Worm (Caenorhabditis elegans) whole organism, late embryonic: Measurements from ENCODE around the gene Y41D4A.3.

Experiments
- T23F11.4 ChIP-seq: fragments of 200-800 bp; sonication (Bioruptor generic); optimal IDR thresholded peaks from 2 replicates; lab custom pipeline; 2018; ENCODE audit warnings: mild to moderate bottlenecking, missing genetic modification characterization, missing compliant biosample characterization
- ama-1 ChIP-seq: fragments of 150-350 bp; optimal IDR thresholded peaks from 2 replicates; lab custom pipeline; 2014
- ceh-2 ChIP-seq: sonication (generic microtip); optimal IDR thresholded peaks from 2 replicates; lab custom pipeline; 2016; ENCODE audit warnings: missing genotype, missing genetic modification characterization, missing compliant biosample characterization
- elt-2 ChIP-seq: sonication (generic microtip); optimal IDR thresholded peaks from 2 replicates; lab custom pipeline; 2016; ENCODE audit warnings: missing genetic modification reagents, missing genetic modification characterization, missing compliant biosample characterization
- fkh-10 ChIP-seq: fragments of 150-350 bp; optimal IDR thresholded peaks from 2 replicates; lab custom pipeline; 2014; ENCODE audit warnings: missing biosample characterization, missing genetic modification reagents, missing genetic modification characterization
- hlh-13 ChIP-seq: fragments of 200-800 bp; sonication (Bioruptor generic); optimal IDR thresholded peaks from 2 replicates; lab custom pipeline; 2018; ENCODE audit warnings: mild to moderate bottlenecking, missing genetic modification characterization, missing compliant biosample characterization
- lin-11 ChIP-seq: fragments of 200-800 bp; sonication (Bioruptor generic); optimal IDR thresholded peaks from 2 replicates; lab custom pipeline; 2018; ENCODE audit warnings: mild to moderate bottlenecking, missing genetic modification characterization, missing compliant biosample characterization
- nfya-1 ChIP-seq: sonication (generic microtip); optimal IDR thresholded peaks from 2 replicates; lab custom pipeline; 2017; ENCODE audit warnings: missing genetic modification characterization, mild to moderate bottlenecking, missing compliant biosample characterization, antibody characterized with exemption, moderate library complexity
- pha-4 ChIP-seq: fragments of 150-350 bp; optimal IDR thresholded peaks from 2 replicates; lab custom pipeline; 2018; ENCODE audit warnings: missing biosample characterization, missing genetic modification reagents, missing genetic modification characterization
- pqm-1 ChIP-seq: sonication (generic microtip); optimal IDR thresholded peaks from 2 replicates; lab custom pipeline; 2016; ENCODE audit warnings: missing genetic modification characterization, missing compliant biosample characterization

- TF ChIP-seq ama-1 (lab: Kevin White, UChicago), result no peak
- TF ChIP-seq pqm-1, result no peak
- no peak for TF ChIP-seq T23F11.4
- TF ChIP-seq nfya-1, result no peak
- TF ChIP-seq fkh-10, result no peak
- TF ChIP-seq elt-2 (tag; lab: Kevin White, UChicago), result no peak
- TF ChIP-seq ceh-2, result no peak
- no peak for TF ChIP-seq lin-11 (tag; lab: Kevin White, UChicago)
- TF ChIP-seq hlh-13 (GFP tag; lab: Kevin White, UChicago), result no peak
- TF ChIP-seq pha-4 (tag; lab: Kevin White, UChicago), result no peak
Measured at ce11 chrIV:1739366-1740104, 14.0 kb upstream of the Y41D4A.3 start.
